Worm (Caenorhabditis elegans): ENCODE measurements around the gene gcc-2.

ce11 chrIII:9808179-9808578 lies 46.2 kb upstream of the gcc-2 start, which contains the start of gene gtap-2:
- TF ChIP-seq W03F9.2 (tag; optimal IDR thresholded peaks at IDR 0.05) (peak; percentile 56), him-1 (tag; optimal IDR thresholded peaks at IDR 0.05) (no peak), dao-5 (tag; optimal IDR thresholded peaks at IDR 0.05) (no peak)

All from whole organism, L4/young adult.